Worm (Caenorhabditis elegans): Measurements from ENCODE around the gene Y69A2AR.50.

ce11 chrIV:2568267-2568666 is 6.1 kb downstream of the Y69A2AR.50 start, which contains the start of the genes Y69A2AR.25 and Y69A2AR.12:
- TF ChIP-seq nhr-28 (tag; optimal IDR thresholded peaks at IDR 0.05): no peak
- no peak for TF ChIP-seq unc-120 (tag; optimal IDR thresholded peaks at IDR 0.05; ENCODE audit: poor library complexity, severe bottlenecking)
- TF ChIP-seq ces-1 (GFP tag; optimal IDR thresholded peaks at IDR 0.05): no peak
- TF ChIP-seq unc-62 (GFP tag; optimal IDR thresholded peaks at IDR 0.05): no peak
- no peak for TF ChIP-seq elt-3 (tag; optimal IDR thresholded peaks at IDR 0.05)
- TF ChIP-seq nhr-76 (tag; optimal IDR thresholded peaks at IDR 0.05): no peak
- no peak for TF ChIP-seq ztf-11 (tag; optimal IDR thresholded peaks at IDR 0.05)
- no peak for TF ChIP-seq lsy-2 (tag; optimal IDR thresholded peaks at IDR 0.05)
- no peak for TF ChIP-seq unc-39 (tag; optimal IDR thresholded peaks at IDR 0.05)

Measured in whole organism, mixed stage, embryonic.